Fruit fly (Drosophila melanogaster): ENCODE data around the gene CG34112.

Gene CG34112

dm6 chr3R:4381079-4381919, 12.8 kb downstream of the CG34112 start, which contains the start of gene Cont (continued):
- TF ChIP-seq CG4328 (GFP tag; optimal IDR thresholded peaks at IDR 0.05): no peak
- no peak for TF ChIP-seq Bdp1 (GFP tag; optimal IDR thresholded peaks at IDR 0.05)
- no peak for TF ChIP-seq CG8290 (GFP tag; optimal IDR thresholded peaks at IDR 0.05)
- TF ChIP-seq CG8290 (tag; optimal IDR thresholded peaks at IDR 0.05): peak in 1 of 2 experiments; percentile 71
- TF ChIP-seq stwl (tag; optimal IDR thresholded peaks at IDR 0.05): peak; percentile 55
- peak; percentile 9 for TF ChIP-seq gfzf (GFP tag; optimal IDR thresholded peaks at IDR 0.05)
- TF ChIP-seq Neu2 (GFP tag; optimal IDR thresholded peaks at IDR 0.05; ENCODE audit: borderline replicate concordance): peak; percentile 20
- TF ChIP-seq Hr51 (GFP tag; optimal IDR thresholded peaks at IDR 0.05): peak in 1 of 2 experiments; percentile 38
- TF ChIP-seq CG17802 (tag; optimal IDR thresholded peaks at IDR 0.05): no peak
- peak; percentile 91 for TF ChIP-seq Dll (GFP tag; IDR thresholded peaks at IDR 0.05; ENCODE audit: partially characterized antibody)
- TF ChIP-seq CG4617 (GFP tag; optimal IDR thresholded peaks at IDR 0.05; ENCODE audit: borderline replicate concordance): peak; percentile 48
- no peak for TF ChIP-seq CG10147 (GFP tag; optimal IDR thresholded peaks at IDR 0.05)
- peak; percentile 31; the same call in 1 of the 2 replicates for TF ChIP-seq CG32532 (GFP tag; IDR thresholded peaks at IDR 0.05)
- no peak for TF ChIP-seq Xbp1 (GFP tag; optimal IDR thresholded peaks at IDR 0.05)
- no peak for TF ChIP-seq vvl (GFP tag; IDR thresholded peaks at IDR 0.05)
- no peak for TF ChIP-seq CG4404 (GFP tag; IDR thresholded peaks at IDR 0.05)
- peak; percentile 60; the same call in 1 of the 3 replicates for TF ChIP-seq Dbx (GFP tag; IDR thresholded peaks at IDR 0.05)
- no peak for TF ChIP-seq Lim3 (GFP tag; IDR thresholded peaks at IDR 0.05)
- TF ChIP-seq crol (GFP tag; IDR thresholded peaks at IDR 0.05): no peak
- TF ChIP-seq H15 (GFP tag; IDR thresholded peaks at IDR 0.05): no peak
- TF ChIP-seq bigmax (GFP tag; optimal IDR thresholded peaks at IDR 0.05): no peak
- TF ChIP-seq lmd (GFP tag; IDR thresholded peaks at IDR 0.05): 0 out of 2 replicates have a peak, but pooled peaks have one; percentile 7
- no peak for TF ChIP-seq prd (optimal IDR thresholded peaks at IDR 0.05)
- TF ChIP-seq prd (GFP tag; IDR thresholded peaks at IDR 0.05): no peak
- peak; percentile 68 for TF ChIP-seq phol (tag; optimal IDR thresholded peaks at IDR 0.05)
- peak; percentile 25 for TF ChIP-seq CG2120 (GFP tag; optimal IDR thresholded peaks at IDR 0.05)
- no peak for TF ChIP-seq emc (GFP tag; optimal IDR thresholded peaks at IDR 0.05)
- peak; percentile 98 for TF ChIP-seq bbx (GFP tag; IDR thresholded peaks at IDR 0.05; ENCODE audit: partially characterized antibody)
- peak; percentile 97 for TF ChIP-seq Bgb (GFP tag; IDR thresholded peaks at IDR 0.05; ENCODE audit: partially characterized antibody)
- TF ChIP-seq Trl (optimal IDR thresholded peaks at IDR 0.05): no peak
- TF ChIP-seq Trl (GFP tag; optimal IDR thresholded peaks at IDR 0.05): no peak
- no peak for TF ChIP-seq tio (GFP tag; optimal IDR thresholded peaks at IDR 0.05)
- no peak for TF ChIP-seq CG1024 (GFP tag; IDR thresholded peaks at IDR 0.05)
- no peak for TF ChIP-seq kni (GFP tag; optimal IDR thresholded peaks at IDR 0.05)
- peak; percentile 99 for TF ChIP-seq Dref (GFP tag; IDR thresholded peaks at IDR 0.05)
- no peak for TF ChIP-seq TFAM (GFP tag; optimal IDR thresholded peaks at IDR 0.05)
- no peak for TF ChIP-seq Ptx1 (GFP tag; IDR thresholded peaks at IDR 0.05)
- TF ChIP-seq dmrt99B (tag; optimal IDR thresholded peaks at IDR 0.05): no peak
- TF ChIP-seq CG30020 (tag; optimal IDR thresholded peaks at IDR 0.05): peak; percentile 61
- no peak for TF ChIP-seq fd64A (GFP tag; optimal IDR thresholded peaks at IDR 0.05)
- peak; percentile 86 for TF ChIP-seq sna (GFP tag; IDR thresholded peaks at IDR 0.05; ENCODE audit: partially characterized antibody)
- no peak for TF ChIP-seq CG10462 (GFP tag; optimal IDR thresholded peaks at IDR 0.05)
- TF ChIP-seq Myb (GFP tag; optimal IDR thresholded peaks at IDR 0.05): peak; percentile 30
- peak; percentile 46; the same call in 1 of the 2 replicates for TF ChIP-seq CG9932 (GFP tag; IDR thresholded peaks at IDR 0.05)
- peak; percentile 24 for TF ChIP-seq CG17829 (tag; optimal IDR thresholded peaks at IDR 0.05)
- no peak for TF ChIP-seq abd-A (tag; optimal IDR thresholded peaks at IDR 0.05)
- no peak for TF ChIP-seq gcm2 (GFP tag; optimal IDR thresholded peaks at IDR 0.05)
- TF ChIP-seq CG4282 (GFP tag; optimal IDR thresholded peaks at IDR 0.05): no peak
- TF ChIP-seq inv (GFP tag; IDR thresholded peaks at IDR 0.05; ENCODE audit: partially characterized antibody): peak; percentile 85
- TF ChIP-seq CG12071 (GFP tag; optimal IDR thresholded peaks at IDR 0.05): no peak
